Worm (Caenorhabditis elegans) whole organism, L3 larva: ENCODE results near the gene ceh-34.

Experiments used
- R02D3.7 ChIP-seq: fragments of 150-350 bp; optimal IDR thresholded peaks from 2 replicates; lab custom pipeline; 2014; ENCODE audit warnings: missing biosample characterization, missing genetic modification characterization
- ama-1 ChIP-seq: fragments of 150-350 bp; optimal IDR thresholded peaks from 2 replicates; lab custom pipeline; 2018
- ceh-9 ChIP-seq: sonication (generic microtip); optimal IDR thresholded peaks from 2 replicates; lab custom pipeline; 2018; ENCODE audit warnings: missing biosample characterization, missing genetic modification characterization
- daf-12 ChIP-seq: fragments of 150-350 bp; optimal IDR thresholded peaks from 2 replicates; lab custom pipeline; 2014; ENCODE audit warnings: missing biosample characterization, missing genetic modification reagents, missing genetic modification characterization
- elt-1 ChIP-seq: fragments of 150-350 bp; optimal IDR thresholded peaks from 2 replicates; lab custom pipeline; 2014; ENCODE audit warnings: missing biosample characterization, missing genetic modification characterization
- elt-2 ChIP-seq: sonication (generic microtip); optimal IDR thresholded peaks from 2 replicates; lab custom pipeline; 2016; ENCODE audit warnings: missing genetic modification reagents, mild to moderate bottlenecking, missing genetic modification characterization, missing compliant biosample characterization
- lin-15B ChIP-seq: fragments of 150-350 bp; optimal IDR thresholded peaks from 2 replicates; lab custom pipeline; 2014; ENCODE audit warnings: missing biosample characterization, missing genetic modification characterization
- lin-39 ChIP-seq: fragments of 150-350 bp; optimal IDR thresholded peaks from 2 replicates; lab custom pipeline; 2018; ENCODE audit warnings: missing biosample characterization, missing genetic modification reagents, missing genetic modification characterization
- mdl-1 ChIP-seq: fragments of 150-350 bp; optimal IDR thresholded peaks from 2 replicates; lab custom pipeline; 2014; ENCODE audit warnings: missing biosample characterization, missing genetic modification characterization
- skn-1 ChIP-seq: fragments of 150-350 bp; optimal IDR thresholded peaks from 2 replicates; lab custom pipeline; 2014; ENCODE audit warnings: missing biosample characterization, missing genetic modification characterization
- tbx-2 ChIP-seq: sonication (generic microtip); optimal IDR thresholded peaks from 2 replicates; lab custom pipeline; 2016; ENCODE audit warnings: mild to moderate bottlenecking, missing genetic modification characterization, missing compliant biosample characterization
- unc-39 ChIP-seq: sonication (generic microtip); optimal IDR thresholded peaks from 4 replicates; lab custom pipeline; 2017; ENCODE audit warnings: missing biosample characterization, missing genetic modification characterization
- unc-62 ChIP-seq: fragments of 150-350 bp; sonication (generic microtip); optimal IDR thresholded peaks from 4 replicates; lab custom pipeline; 2014; ENCODE audit warnings: missing biosample characterization, missing genetic modification reagents, missing genetic modification characterization
- ztf-11 ChIP-seq: fragments of 150-350 bp; optimal IDR thresholded peaks from 2 replicates; lab custom pipeline; 2014; ENCODE audit warnings: missing biosample characterization, missing genetic modification characterization

DNA sequence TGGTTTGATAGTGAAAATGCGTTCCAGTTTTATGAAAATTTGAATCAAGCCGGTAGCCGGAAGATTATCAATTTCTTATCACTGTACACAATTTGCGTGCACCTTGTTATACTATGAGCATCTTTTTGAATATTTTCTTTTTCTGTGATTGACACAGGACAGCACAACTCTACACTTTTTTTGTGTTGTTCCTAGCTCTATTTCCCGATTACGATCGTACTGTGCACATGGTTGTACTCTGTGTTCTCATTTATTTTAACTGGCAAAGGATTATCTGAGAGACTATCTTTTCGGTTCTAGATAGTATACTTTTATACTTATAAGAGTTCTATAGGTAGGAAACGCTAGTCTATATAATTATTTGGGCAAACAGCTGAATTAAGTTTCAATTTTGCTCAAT lies 47.3 kb downstream of the ceh-34 start:
- no peak for TF ChIP-seq unc-39
- no peak for TF ChIP-seq unc-62
- TF ChIP-seq mdl-1 (tag; lab: Kevin White, UChicago), result no peak
- no peak for TF ChIP-seq skn-1 (tag; lab: Kevin White, UChicago)
- no peak for TF ChIP-seq ama-1 (lab: Kevin White, UChicago)
- no peak for TF ChIP-seq elt-1
- TF ChIP-seq lin-15B, result no peak
- TF ChIP-seq tbx-2 (tag; lab: Kevin White, UChicago), result no peak
- TF ChIP-seq ztf-11 (tag; lab: Kevin White, UChicago), result no peak
- TF ChIP-seq R02D3.7, result no peak
- TF ChIP-seq daf-12, result no peak
- no peak for TF ChIP-seq lin-39 (tag; lab: Kevin White, UChicago)
- no peak for TF ChIP-seq ceh-9 (tag; lab: Kevin White, UChicago)
- TF ChIP-seq elt-2 (tag; lab: Kevin White, UChicago), result no peak
